Fruit fly (Drosophila melanogaster): ENCODE results near the gene lmgB.
A peak's percentile ranks its signal among the peaks of the same experiment; 100 is the strongest.

Gene lmgB

dm6 chr2L:8553789-8554626 lies 25.6 kb upstream of the lmgB start (continued):
- TF ChIP-seq zf30C (GFP tag; optimal IDR thresholded peaks at IDR 0.05) (no peak), CG12219 (GFP tag; optimal IDR thresholded peaks at IDR 0.05) (no peak), CG14667 (GFP tag; IDR thresholded peaks at IDR 0.05) (no peak), Meics (GFP tag; optimal IDR thresholded peaks at IDR 0.05) (peak; percentile 31), Hand (GFP tag; optimal IDR thresholded peaks at IDR 0.05) (no peak), psq (GFP tag; optimal IDR thresholded peaks at IDR 0.05) (no peak), CG10431 (GFP tag; optimal IDR thresholded peaks at IDR 0.05) (no peak), salm (tag; optimal IDR thresholded peaks at IDR 0.05) (no peak), emc (GFP tag; optimal IDR thresholded peaks at IDR 0.05) (no peak), CG7271 (tag; optimal IDR thresholded peaks at IDR 0.05) (no peak), nom (GFP tag; optimal IDR thresholded peaks at IDR 0.05) (no peak), pita (GFP tag; optimal IDR thresholded peaks at IDR 0.05) (no peak), TFAM (GFP tag; optimal IDR thresholded peaks at IDR 0.05) (no peak), sug (tag; optimal IDR thresholded peaks at IDR 0.05) (peak; percentile 11), crc (GFP tag; optimal IDR thresholded peaks at IDR 0.05) (peak; percentile 55), NC2α (GFP tag; optimal IDR thresholded peaks at IDR 0.05) (peak; percentile 32), CG4360 (GFP tag; IDR thresholded peaks at IDR 0.05) (no peak), Sry-β (GFP tag; optimal IDR thresholded peaks at IDR 0.05) (no peak), bigmax (GFP tag; optimal IDR thresholded peaks at IDR 0.05) (no peak), zen2 (GFP tag; IDR thresholded peaks at IDR 0.05; ENCODE audit: partially characterized antibody) (no peak), wdn (GFP tag; IDR thresholded peaks at IDR 0.05) (no peak), Rfx (GFP tag; IDR thresholded peaks at IDR 0.05) (no peak), fd64A (GFP tag; optimal IDR thresholded peaks at IDR 0.05) (no peak), CG1602 (GFP tag; optimal IDR thresholded peaks at IDR 0.05) (peak; percentile 39), CG17912 (GFP tag; optimal IDR thresholded peaks at IDR 0.05) (no peak), ind (GFP tag; optimal IDR thresholded peaks at IDR 0.05) (peak; percentile 15), eve (GFP tag; optimal IDR thresholded peaks at IDR 0.05) (peak in 1 of 2 experiments; percentile 87), CG1792 (GFP tag; optimal IDR thresholded peaks at IDR 0.05) (no peak), nerfin-1 (tag; optimal IDR thresholded peaks at IDR 0.05) (peak; percentile 37), Dref (GFP tag; IDR thresholded peaks at IDR 0.05) (no peak), Eip74EF (GFP tag; optimal IDR thresholded peaks at IDR 0.05) (peak in 1 of 2 experiments; percentile 10), chm (GFP tag; IDR thresholded peaks at IDR 0.05) (no peak), E2f1 (GFP tag; IDR thresholded peaks at IDR 0.05) (no peak), Mes4 (GFP tag; optimal IDR thresholded peaks at IDR 0.05) (peak; percentile 35), CG42726 (GFP tag; IDR thresholded peaks at IDR 0.05; ENCODE audit: partially characterized antibody) (no peak), ash1 (GFP tag; optimal IDR thresholded peaks at IDR 0.05) (no peak), row (GFP tag; IDR thresholded peaks at IDR 0.05) (peak; percentile 69), CG2199 (GFP tag; IDR thresholded peaks at IDR 0.05) (peak; percentile 73; the same call in 2 of the 3 replicates), ftz-f1 (GFP tag; optimal IDR thresholded peaks at IDR 0.05) (no peak), dmrt99B (tag; optimal IDR thresholded peaks at IDR 0.05) (peak; percentile 44), scrt (GFP tag; optimal IDR thresholded peaks at IDR 0.05) (no peak), CG6854 (GFP tag; optimal IDR thresholded peaks at IDR 0.05) (no peak), Max (GFP tag; optimal IDR thresholded peaks at IDR 0.05) (no peak), chif (GFP tag; optimal IDR thresholded peaks at IDR 0.05) (peak in 1 of 2 experiments; percentile 69), sima (GFP tag; optimal IDR thresholded peaks at IDR 0.05) (no peak), CG2116 (GFP tag; optimal IDR thresholded peaks at IDR 0.05) (peak; percentile 8), CG13123 (GFP tag; optimal IDR thresholded peaks at IDR 0.05) (peak; percentile 17), lilli (GFP tag; optimal IDR thresholded peaks at IDR 0.05) (peak; percentile 33), knrl (GFP tag; IDR thresholded peaks at IDR 0.05; ENCODE audit: partially characterized antibody) (no peak)
